Fruit fly (Drosophila melanogaster) whole organism, embryonic: ENCODE measurements around the gene snky.

Experiments used
- Abd-B ChIP-seq: fragments of 200-800 bp; sonication (Bioruptor generic); optimal IDR thresholded peaks from 2 replicates; lab custom pipeline; 2018; ENCODE audit warnings: missing biosample characterization, mild to moderate bottlenecking, missing genetic modification characterization, moderate library complexity
- Atf-2 ChIP-seq: fragments of 200-800 bp; sonication (Bioruptor generic); optimal IDR thresholded peaks from 2 replicates; lab custom pipeline; 2016; ENCODE audit warnings: missing biosample characterization, missing genetic modification characterization
- CG10147 ChIP-seq: fragments of 200-800 bp; sonication (Bioruptor generic); optimal IDR thresholded peaks from 2 replicates; lab custom pipeline; 2019; ENCODE audit warnings: missing biosample characterization, mild to moderate bottlenecking, missing genetic modification characterization, moderate library complexity
- CG10209 ChIP-seq: fragments of 200-800 bp; sonication (Bioruptor generic); optimal IDR thresholded peaks from 3 replicates; lab custom pipeline; 2017; ENCODE audit warnings: missing biosample characterization, mild to moderate bottlenecking, missing genetic modification characterization, missing genetic modification reagents
- CG10321 ChIP-seq: fragments of 200-800 bp; sonication (Bioruptor generic); IDR thresholded peaks from 2 replicates; pipeline ENCODE4 v1.3.6; 2022; ENCODE audit warnings: missing biosample characterization, missing genetic modification characterization
- CG10654 ChIP-seq: fragments of 200-800 bp; sonication (Bioruptor generic); optimal IDR thresholded peaks from 2 replicates; lab custom pipeline; 2016; ENCODE audit warnings: missing biosample characterization, missing genetic modification characterization
- CG11247 ChIP-seq: fragments of 200-800 bp; sonication (Bioruptor generic); IDR thresholded peaks from 2 replicates; pipeline ENCODE4 v1.3.6; 2022; ENCODE audit warnings: missing biosample characterization, missing genetic modification characterization
- CG12299 ChIP-seq: fragments of 200-800 bp; sonication (Bioruptor generic); optimal IDR thresholded peaks from 2 replicates; lab custom pipeline; 2018; ENCODE audit warnings: missing biosample characterization, mild to moderate bottlenecking, missing genetic modification characterization
- CG12744 ChIP-seq: fragments of 200-800 bp; sonication (Bioruptor generic); optimal IDR thresholded peaks from 2 replicates; lab custom pipeline; 2016; ENCODE audit warnings: missing biosample characterization, missing genetic modification characterization
- CG14710 ChIP-seq: fragments of 200-800 bp; sonication (Bioruptor generic); optimal IDR thresholded peaks from 3 replicates; lab custom pipeline; 2019; ENCODE audit warnings: missing biosample characterization, mild to moderate bottlenecking, missing genetic modification characterization, moderate library complexity
- CG1602 ChIP-seq: fragments of 200-800 bp; sonication (Bioruptor generic); optimal IDR thresholded peaks from 3 replicates; lab custom pipeline; 2016; ENCODE audit warnings: missing biosample characterization, missing genetic modification characterization
- CG2678 ChIP-seq: fragments of 200-800 bp; sonication (Bioruptor generic); optimal IDR thresholded peaks from 3 replicates; lab custom pipeline; 2019; ENCODE audit warnings: missing biosample characterization, mild to moderate bottlenecking, missing genetic modification characterization, moderate library complexity
- CG31224 ChIP-seq: fragments of 200-800 bp; sonication (Bioruptor generic); IDR thresholded peaks from 2 replicates; pipeline ENCODE4 v1.3.6; 2022; ENCODE audit warnings: missing biosample characterization, missing genetic modification characterization
- CG3847 ChIP-seq: fragments of 200-800 bp; sonication (Bioruptor generic); IDR thresholded peaks from 2 replicates; pipeline ENCODE4 v1.3.6; 2022; ENCODE audit warnings: missing biosample characterization, missing genetic modification characterization
- CG4328 ChIP-seq: fragments of 200-800 bp; sonication (Bioruptor generic); optimal IDR thresholded peaks from 3 replicates; lab custom pipeline; 2017; ENCODE audit warnings: missing biosample characterization, missing genetic modification reagents, missing genetic modification characterization
- CG6254 ChIP-seq: fragments of 200-800 bp; sonication (Bioruptor generic); optimal IDR thresholded peaks from 3 replicates; lab custom pipeline; 2017; ENCODE audit warnings: mild to moderate bottlenecking, missing biosample characterization, missing genetic modification reagents, missing genetic modification characterization
- CG8089 ChIP-seq: fragments of 200-800 bp; sonication (Bioruptor generic); optimal IDR thresholded peaks from 3 replicates; lab custom pipeline; 2016; ENCODE audit warnings: missing biosample characterization, missing genetic modification characterization
- CG8944 ChIP-seq: fragments of 200-800 bp; sonication (Bioruptor generic); optimal IDR thresholded peaks from 3 replicates; lab custom pipeline; 2016; ENCODE audit warnings: missing biosample characterization, missing genetic modification characterization
- Dad ChIP-seq: fragments of 200-800 bp; sonication (Bioruptor generic); optimal IDR thresholded peaks from 3 replicates; lab custom pipeline; 2016; ENCODE audit warnings: missing biosample characterization, missing genetic modification characterization
- Dbx ChIP-seq: fragments of 200-800 bp; sonication (Bioruptor generic); IDR thresholded peaks from 3 replicates; pipeline ENCODE4 v1.3.6; 2022; ENCODE audit warnings: missing biosample characterization, missing genetic modification characterization
- Dfd ChIP-seq, 2 experiments: fragments of >200 bp; optimal IDR thresholded peaks; 2 replicates each; lab custom pipeline; 2017; ENCODE audit warnings: missing biosample characterization in 2 of 2, missing genetic modification characterization in 2 of 2
- Elba2 ChIP-seq: fragments of 200-800 bp; sonication (Bioruptor generic); optimal IDR thresholded peaks from 3 replicates; lab custom pipeline; 2016; ENCODE audit warnings: missing biosample characterization, missing genetic modification characterization
- MESR4 ChIP-seq: fragments of 200-800 bp; sonication (Bioruptor generic); optimal IDR thresholded peaks from 2 replicates; lab custom pipeline; 2018; ENCODE audit warnings: missing biosample characterization, mild to moderate bottlenecking, missing genetic modification characterization, moderate library complexity
- NK7.1 ChIP-seq: fragments of 200-800 bp; sonication (Bioruptor generic); optimal IDR thresholded peaks from 3 replicates; lab custom pipeline; 2016; ENCODE audit warnings: missing biosample characterization, missing genetic modification characterization
- Oli ChIP-seq: fragments of 200-800 bp; sonication (Bioruptor generic); optimal IDR thresholded peaks from 2 replicates; lab custom pipeline; 2018; ENCODE audit warnings: missing biosample characterization, mild to moderate bottlenecking, missing genetic modification characterization, moderate library complexity
- Optix ChIP-seq: fragments of 200-800 bp; sonication (Bioruptor generic); IDR thresholded peaks from 3 replicates; pipeline ENCODE4 v1.3.6; 2022; ENCODE audit warnings: missing biosample characterization, missing genetic modification characterization
- PHDP ChIP-seq: fragments of 200-800 bp; sonication (Bioruptor generic); optimal IDR thresholded peaks from 3 replicates; lab custom pipeline; 2018; ENCODE audit warnings: missing biosample characterization, mild to moderate bottlenecking, missing genetic modification characterization, moderate library complexity
- Ravus ChIP-seq: fragments of 200-800 bp; sonication (Bioruptor generic); IDR thresholded peaks from 2 replicates; pipeline ENCODE4 v1.3.6; 2022; ENCODE audit warnings: missing biosample characterization, missing genetic modification characterization
- Sin3A ChIP-seq: fragments of >200 bp; optimal IDR thresholded peaks from 2 replicates; lab custom pipeline; 2018
- Sry-δ ChIP-seq: fragments of 200-800 bp; sonication (Bioruptor generic); optimal IDR thresholded peaks from 2 replicates; lab custom pipeline; 2016; ENCODE audit warnings: missing biosample characterization, missing genetic modification characterization
- ap ChIP-seq: fragments of 200-800 bp; sonication (Bioruptor generic); IDR thresholded peaks from 2 replicates; pipeline ENCODE4 v1.3.6; 2022; ENCODE audit warnings: missing biosample characterization, missing genetic modification characterization
- chn ChIP-seq: fragments of 200-800 bp; sonication (Bioruptor generic); optimal IDR thresholded peaks from 2 replicates; lab custom pipeline; 2016; ENCODE audit warnings: missing biosample characterization, missing genetic modification characterization
- da ChIP-seq: fragments of 200-800 bp; sonication (Bioruptor generic); optimal IDR thresholded peaks from 2 replicates; lab custom pipeline; 2016; ENCODE audit warnings: missing biosample characterization, missing genetic modification characterization
- dan ChIP-seq: fragments of 200-800 bp; sonication (Bioruptor generic); IDR thresholded peaks from 2 replicates; pipeline ENCODE4 v1.3.6; 2022; ENCODE audit warnings: missing biosample characterization, missing genetic modification characterization
- exex ChIP-seq: fragments of 200-800 bp; sonication (Bioruptor generic); optimal IDR thresholded peaks from 4 replicates; lab custom pipeline; 2018; ENCODE audit warnings: missing biosample characterization, mild to moderate bottlenecking, missing genetic modification characterization, moderate library complexity
- gcm2 ChIP-seq: fragments of 200-800 bp; sonication (Bioruptor generic); optimal IDR thresholded peaks from 2 replicates; lab custom pipeline; 2016; ENCODE audit warnings: missing biosample characterization, missing genetic modification characterization
- hkb ChIP-seq, 2 experiments: fragments of 200-800 bp in 1 of 2; fragments of >200 bp in 1 of 2; sonication (Bioruptor generic) in 1 of 2; IDR thresholded peaks in 1 of 2; optimal IDR thresholded peaks in 1 of 2; 2 replicates each; pipeline versions ENCODE4 v1.3.6 to Lab custom; 2017 to 2022; ENCODE audit warnings: missing biosample characterization in 1 of 2, missing genetic modification characterization in 1 of 2
- jigr1 ChIP-seq: fragments of 200-800 bp; sonication (Bioruptor generic); IDR thresholded peaks from 3 replicates; pipeline ENCODE4 v1.3.6; 2022; ENCODE audit warnings: missing biosample characterization, missing genetic modification characterization
- jing ChIP-seq: fragments of 200-800 bp; sonication (Bioruptor generic); optimal IDR thresholded peaks from 2 replicates; lab custom pipeline; 2018; ENCODE audit warnings: missing biosample characterization, mild to moderate bottlenecking, missing genetic modification characterization
- jumu ChIP-seq: fragments of 200-800 bp; sonication (Bioruptor generic); optimal IDR thresholded peaks from 3 replicates; lab custom pipeline; 2016; ENCODE audit warnings: missing biosample characterization, missing genetic modification characterization
- luna ChIP-seq: fragments of 200-800 bp; sonication (Bioruptor generic); optimal IDR thresholded peaks from 2 replicates; lab custom pipeline; 2016; ENCODE audit warnings: missing biosample characterization, missing genetic modification characterization
- nau ChIP-seq: fragments of 200-800 bp; sonication (Bioruptor generic); optimal IDR thresholded peaks from 3 replicates; lab custom pipeline; 2017; ENCODE audit warnings: missing biosample characterization, mild to moderate bottlenecking, missing genetic modification characterization, missing genetic modification reagents
- phol ChIP-seq: fragments of 200-800 bp; sonication (Bioruptor generic); optimal IDR thresholded peaks from 3 replicates; lab custom pipeline; 2018; ENCODE audit warnings: missing biosample characterization, mild to moderate bottlenecking, missing genetic modification characterization, moderate library complexity
- repo ChIP-seq: fragments of 200-800 bp; sonication (Bioruptor generic); optimal IDR thresholded peaks from 2 replicates; lab custom pipeline; 2016; ENCODE audit warnings: missing biosample characterization, missing genetic modification characterization
- sim ChIP-seq: fragments of 200-800 bp; sonication (Bioruptor generic); IDR thresholded peaks from 2 replicates; pipeline ENCODE4 v1.3.6; 2022; ENCODE audit warnings: missing biosample characterization, missing genetic modification characterization
- so ChIP-seq: fragments of 200-800 bp; sonication (Bioruptor generic); IDR thresholded peaks from 3 replicates; pipeline ENCODE4 v1.3.6; 2022; ENCODE audit warnings: missing biosample characterization, missing genetic modification characterization
- sqz ChIP-seq: fragments of 200-800 bp; sonication (Bioruptor generic); optimal IDR thresholded peaks from 3 replicates; lab custom pipeline; 2018; ENCODE audit warnings: missing biosample characterization, mild to moderate bottlenecking, missing genetic modification characterization
- tgo ChIP-seq: fragments of 200-800 bp; sonication (Bioruptor generic); IDR thresholded peaks from 3 replicates; pipeline ENCODE4 v1.3.6; 2022; ENCODE audit warnings: missing biosample characterization, missing genetic modification characterization
- tio ChIP-seq: fragments of 200-800 bp; sonication (Bioruptor generic); optimal IDR thresholded peaks from 2 replicates; lab custom pipeline; 2017; ENCODE audit warnings: missing biosample characterization, missing genetic modification characterization, inconsistent platforms
- tll ChIP-seq, 2 experiments: fragments of 200-800 bp in 1 of 2; fragments of >200 bp in 1 of 2; sonication (Bioruptor generic) in 1 of 2; optimal IDR thresholded peaks; 2 replicates each; lab custom pipeline; 2017 to 2019; ENCODE audit warnings: missing biosample characterization in 2 of 2, missing genetic modification characterization in 2 of 2, mild to moderate bottlenecking in 1 of 2, moderate library complexity in 1 of 2
- zen2 ChIP-seq: fragments of 200-800 bp; sonication (Bioruptor generic); IDR thresholded peaks from 3 replicates; pipeline ENCODE4 v1.3.6; 2022; ENCODE audit warnings: missing biosample characterization, missing genetic modification characterization; ENCODE audit not compliant: partially characterized antibody
- zfh1 ChIP-seq: fragments of 200-800 bp; sonication (Bioruptor generic); IDR thresholded peaks from 3 replicates; pipeline ENCODE4 v1.3.6; 2022; ENCODE audit warnings: missing biosample characterization, missing genetic modification characterization

The snky gene

DNA sequence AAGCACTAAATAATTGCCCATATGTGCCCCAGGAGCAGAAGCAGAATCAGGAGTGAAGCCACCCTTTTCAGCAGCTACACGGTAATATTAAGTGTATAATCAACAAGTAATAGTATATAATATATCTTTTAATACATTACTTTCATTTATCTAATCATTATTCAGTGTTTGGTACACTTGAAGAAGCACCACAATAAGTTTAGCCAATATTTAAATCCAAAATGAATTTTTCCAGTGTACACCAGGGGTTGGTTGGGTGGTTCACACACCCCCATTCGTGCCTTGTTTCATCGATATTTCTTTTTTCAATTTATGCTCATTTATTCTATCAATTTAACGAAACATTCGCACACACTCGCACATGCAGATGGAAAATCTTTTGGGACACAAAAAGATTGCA lies 23.3 kb downstream of the snky start:
- TF ChIP-seq CG10321 (GFP tag; lab: Robert Waterston, UW) (no peak), CG11247 (peak; percentile 33; the same call in 1 of the 2 replicates), Abd-B (no peak), MESR4 (GFP tag; lab: Kevin White, UChicago) (no peak), dan (GFP tag; lab: Robert Waterston, UW) (no peak), CG3847 (no peak), chn (no peak), CG6254 (GFP tag; lab: Kevin White, UChicago) (peak; percentile 60), NK7.1 (GFP tag; lab: Kevin White, UChicago) (no peak), Dfd (GFP tag; optimal IDR thresholded peaks at IDR 0.05; lab: Kevin White, UChicago) (no peak), gcm2 (GFP tag; lab: Kevin White, UChicago) (no peak), da (GFP tag; lab: Kevin White, UChicago) (no peak), CG8089 (GFP tag; lab: Kevin White, UChicago) (no peak), tll (GFP tag; optimal IDR thresholded peaks at IDR 0.05; lab: Kevin White, UChicago) (no peak), Dad (GFP tag; lab: Kevin White, UChicago) (no peak), repo (GFP tag; lab: Kevin White, UChicago) (no peak), CG12299 (tag; lab: Kevin White, UChicago) (peak; percentile 41), CG4328 (GFP tag; lab: Kevin White, UChicago) (no peak), tgo (peak; percentile 51), CG10654 (peak; percentile 48), exex (tag; lab: Kevin White, UChicago) (no peak), so (GFP tag; lab: Robert Waterston, UW) (peak; percentile 59; the same call in 1 of the 3 replicates), Oli (tag; lab: Kevin White, UChicago) (peak; percentile 64), CG2678 (tag; lab: Kevin White, UChicago) (peak; percentile 77), CG12744 (GFP tag; lab: Kevin White, UChicago) (no peak), phol (tag; lab: Kevin White, UChicago) (peak; percentile 70), CG31224 (GFP tag; lab: Robert Waterston, UW) (0 out of 2 replicates have a peak, but pooled peaks have one; percentile 32), Sin3A (lab: Kevin White, UChicago) (no peak), CG10147 (GFP tag; lab: Kevin White, UChicago) (peak; percentile 45), jigr1 (GFP tag; lab: Robert Waterston, UW) (no peak), ap (GFP tag; lab: Robert Waterston, UW) (0 out of 2 replicates have a peak, but pooled peaks have one; percentile 41), tio (GFP tag; lab: Kevin White, UChicago) (no peak), PHDP (tag; lab: Kevin White, UChicago) (peak; percentile 44), zfh1 (GFP tag; lab: Robert Waterston, UW) (peak; percentile 57; the same call in 2 of the 3 replicates), zen2 (no peak), CG14710 (tag; lab: Kevin White, UChicago) (peak; percentile 62), jumu (no peak), Dbx (peak; percentile 19; the same call in 1 of the 3 replicates), CG8944 (GFP tag; lab: Kevin White, UChicago) (no peak), CG10209 (GFP tag; lab: Kevin White, UChicago) (peak; percentile 37), jing (GFP tag; lab: Kevin White, UChicago) (no peak), sim (no peak), Elba2 (GFP tag; lab: Kevin White, UChicago) (no peak), nau (GFP tag; lab: Kevin White, UChicago) (no peak), Atf-2 (GFP tag; lab: Kevin White, UChicago) (no peak), Optix (GFP tag; lab: Robert Waterston, UW) (no peak), Sry-δ (GFP tag; lab: Kevin White, UChicago) (no peak), luna (GFP tag; lab: Kevin White, UChicago) (no peak), CG1602 (peak; percentile 23), sqz (GFP tag; lab: Kevin White, UChicago) (no peak), hkb (optimal IDR thresholded peaks at IDR 0.05; lab: Kevin White, UChicago) (no peak), hkb (GFP tag; IDR thresholded peaks at IDR 0.05; lab: Robert Waterston, UW) (peak; percentile 66), Ravus (GFP tag; lab: Robert Waterston, UW) (no peak)
